Worm (Caenorhabditis elegans) whole organism, mixed stage, embryonic: Measurements from ENCODE around the gene mtch-1.

Source experiments
- elt-3 ChIP-seq: fragments of 150-350 bp; optimal IDR thresholded peaks from 2 replicates; lab custom pipeline; 2014; ENCODE audit warnings: missing biosample characterization, missing genetic modification characterization
- lsy-2 ChIP-seq: fragments of 150-350 bp; optimal IDR thresholded peaks from 2 replicates; lab custom pipeline; 2014; ENCODE audit warnings: missing biosample characterization, missing genetic modification characterization
- mab-5 ChIP-seq: fragments of 150-350 bp; optimal IDR thresholded peaks from 2 replicates; lab custom pipeline; 2014; ENCODE audit warnings: missing biosample characterization, missing genetic modification characterization
- mep-1 ChIP-seq: fragments of 150-350 bp; optimal IDR thresholded peaks from 2 replicates; lab custom pipeline; 2017; ENCODE audit warnings: missing biosample characterization, missing genetic modification reagents, missing genetic modification characterization, inconsistent platforms
- nhr-28 ChIP-seq: fragments of 150-350 bp; optimal IDR thresholded peaks from 2 replicates; lab custom pipeline; 2014; ENCODE audit warnings: missing biosample characterization, missing genetic modification characterization
- pha-4 ChIP-seq: fragments of 150-350 bp; optimal IDR thresholded peaks from 2 replicates; lab custom pipeline; 2018; ENCODE audit warnings: missing biosample characterization, missing genetic modification reagents, missing genetic modification characterization
- sptf-1 ChIP-seq: sonication (generic microtip); optimal IDR thresholded peaks from 2 replicates; lab custom pipeline; 2017; ENCODE audit warnings: mild to moderate bottlenecking, missing genetic modification characterization, moderate library complexity, missing compliant biosample characterization
- tbx-8 ChIP-seq: fragments of 200-800 bp; sonication (Bioruptor generic); optimal IDR thresholded peaks from 2 replicates; lab custom pipeline; 2018; ENCODE audit warnings: mild to moderate bottlenecking, missing genetic modification characterization, moderate library complexity, missing compliant biosample characterization
- ztf-11 ChIP-seq: fragments of 150-350 bp; optimal IDR thresholded peaks from 2 replicates; lab custom pipeline; 2014; ENCODE audit warnings: missing biosample characterization, missing genetic modification characterization

- TF ChIP-seq lsy-2 (no peak), elt-3 (no peak), pha-4 (tag; lab: Kevin White, UChicago) (no peak), mep-1 (tag; lab: Kevin White, UChicago) (no peak), sptf-1 (tag; lab: Kevin White, UChicago) (no peak), ztf-11 (tag; lab: Kevin White, UChicago) (no peak), mab-5 (tag; lab: Kevin White, UChicago) (no peak), tbx-8 (GFP tag; lab: Kevin White, UChicago) (no peak), nhr-28 (tag; lab: Kevin White, UChicago) (no peak)
Measured at ce11 chrII:7326199-7326598, 47.8 kb downstream of the mtch-1 start.
